Worm (Caenorhabditis elegans): ENCODE data around the gene C24H10.4.
A peak's percentile ranks its signal among the peaks of the same experiment; 100 is the strongest.

C24H10.4 gene

ce11 chrX:5031742-5032141 lies 27.3 kb downstream of the C24H10.4 start:
- no peak for TF ChIP-seq chd-7 (tag; optimal IDR thresholded peaks at IDR 0.05)
- no peak for TF ChIP-seq sdz-38 (tag; optimal IDR thresholded peaks at IDR 0.05)
- no peak for TF ChIP-seq ceh-58 (GFP tag; IDR thresholded peaks at IDR 0.05)
- no peak for TF ChIP-seq repo-1 (tag; optimal IDR thresholded peaks at IDR 0.05)
- TF ChIP-seq B0035.1 (tag; optimal IDR thresholded peaks at IDR 0.05): no peak
- TF ChIP-seq ceh-40 (GFP tag; IDR thresholded peaks at IDR 0.05): no peak
- TF ChIP-seq nfya-1 (tag; optimal IDR thresholded peaks at IDR 0.05; ENCODE audit: borderline replicate concordance, insufficient read depth): no peak
- no peak for TF ChIP-seq ztf-25 (GFP tag; IDR thresholded peaks at IDR 0.05)

- TF ChIP-seq attf-3 (GFP tag; conservative IDR thresholded peaks at IDR 0.05): no peak
- TF ChIP-seq hlh-26 (GFP tag; conservative IDR thresholded peaks at IDR 0.05): no peak
- no peak for TF ChIP-seq pha-4 (tag; optimal IDR thresholded peaks at IDR 0.05)
- TF ChIP-seq lin-26 (GFP tag; IDR thresholded peaks at IDR 0.05): no peak
- no peak for TF ChIP-seq gei-17 (GFP tag; optimal IDR thresholded peaks at IDR 0.05)
- TF ChIP-seq K12H6.12 (tag; optimal IDR thresholded peaks at IDR 0.05): no peak
- TF ChIP-seq snpc-4 (GFP tag; optimal IDR thresholded peaks at IDR 0.05): no peak
- no peak for TF ChIP-seq snpc-4 (tag; optimal IDR thresholded peaks at IDR 0.05)
- no peak for TF ChIP-seq ceh-27 (GFP tag; optimal IDR thresholded peaks at IDR 0.05)
- TF ChIP-seq ztf-28 (GFP tag; IDR thresholded peaks at IDR 0.05): no peak
- TF ChIP-seq sptf-2 (GFP tag; optimal IDR thresholded peaks at IDR 0.05): no peak
- no peak for TF ChIP-seq efl-1 (GFP tag; optimal IDR thresholded peaks at IDR 0.05)
- TF ChIP-seq snpc-1.1 (tag; optimal IDR thresholded peaks at IDR 0.05; ENCODE audit: insufficient read depth): no peak
- TF ChIP-seq F39B2.1 (GFP tag; IDR thresholded peaks at IDR 0.05): no peak
- TF ChIP-seq rcor-1 (GFP tag; IDR thresholded peaks at IDR 0.05): no peak
- no peak for TF ChIP-seq mes-4 (tag; optimal IDR thresholded peaks at IDR 0.05)
- no peak for TF ChIP-seq nhr-80 (tag; optimal IDR thresholded peaks at IDR 0.05)
- TF ChIP-seq chd-7 (tag; optimal IDR thresholded peaks at IDR 0.05): no peak
- TF ChIP-seq nhr-90 (tag; optimal IDR thresholded peaks at IDR 0.05): no peak
Measured at ce11 chrX:5028593-5028955, 30.5 kb downstream of the C24H10.4 start.

- peak; percentile 73 for TF ChIP-seq ceh-27 (GFP tag; optimal IDR thresholded peaks at IDR 0.05)
- TF ChIP-seq lsl-1 (GFP tag; optimal IDR thresholded peaks at IDR 0.05): no peak
Measured at ce11 chrX:5027923-5028592, 31.0 kb downstream of the C24H10.4 start.

- TF ChIP-seq dox-1 (GFP tag; IDR thresholded peaks at IDR 0.05): no peak
- TF ChIP-seq gei-17 (GFP tag; optimal IDR thresholded peaks at IDR 0.05): no peak
- no peak for TF ChIP-seq ztf-28 (GFP tag; IDR thresholded peaks at IDR 0.05)
- no peak for TF ChIP-seq F39B2.1 (GFP tag; IDR thresholded peaks at IDR 0.05)
- TF ChIP-seq T07F8.4 (tag; optimal IDR thresholded peaks at IDR 0.05): no peak
- no peak for TF ChIP-seq lsy-27 (tag; optimal IDR thresholded peaks at IDR 0.05; ENCODE audit: borderline replicate concordance, insufficient read depth)
- no peak for TF ChIP-seq sdz-38 (tag; optimal IDR thresholded peaks at IDR 0.05)
Measured at ce11 chrX:5026461-5026860, 32.6 kb downstream of the C24H10.4 start.

- TF ChIP-seq Y53G8AR.9 (GFP tag; conservative IDR thresholded peaks at IDR 0.05) (no peak), aptf-2 (GFP tag; conservative IDR thresholded peaks at IDR 0.05) (no peak), sptf-2 (GFP tag; optimal IDR thresholded peaks at IDR 0.05) (no peak), attf-6 (GFP tag; IDR thresholded peaks at IDR 0.05) (no peak), ztf-22 (GFP tag; optimal IDR thresholded peaks at IDR 0.05) (no peak), hmg-20 (GFP tag; IDR thresholded peaks at IDR 0.05) (no peak), F37B4.10 (GFP tag; IDR thresholded peaks at IDR 0.05) (no peak), bed-2 (GFP tag; IDR thresholded peaks at IDR 0.05) (no peak), ets-4 (GFP tag; optimal IDR thresholded peaks at IDR 0.05) (no peak), hrde-1 (tag; optimal IDR thresholded peaks at IDR 0.05; ENCODE audit: borderline replicate concordance) (no peak), gei-17 (GFP tag; optimal IDR thresholded peaks at IDR 0.05) (no peak)
Measured at ce11 chrX:5024300-5024699, 34.8 kb downstream of the C24H10.4 start, which contains the start of gene ZC449.1. Gene ZC449.1, plus strand, starts transcription at chrX:5024420.

Data from whole organism, young adult.